Fruit fly (Drosophila melanogaster) whole organism, embryonic: ENCODE results near the gene cv-c.
A peak's percentile ranks its signal among the peaks of the same experiment; 100 is the strongest.

Experiments
- ATbp ChIP-seq: fragments of 200-800 bp; sonication (Bioruptor generic); optimal IDR thresholded peaks from 2 replicates; lab custom pipeline; 2017; ENCODE audit warnings: missing biosample characterization, mild to moderate bottlenecking, missing genetic modification characterization, missing genetic modification reagents
- Ada2b ChIP-seq: fragments of 200-800 bp; sonication (Bioruptor generic); IDR thresholded peaks from 2 replicates; pipeline ENCODE4 v1.3.6; 2022; ENCODE audit warnings: missing biosample characterization, missing genetic modification characterization
- Antp ChIP-seq: fragments of 200-800 bp; sonication (Bioruptor generic); optimal IDR thresholded peaks from 3 replicates; lab custom pipeline; 2016; ENCODE audit warnings: missing biosample characterization, missing genetic modification characterization
- Asciz ChIP-seq: fragments of 200-800 bp; sonication (Bioruptor generic); optimal IDR thresholded peaks from 2 replicates; lab custom pipeline; 2017; ENCODE audit warnings: missing biosample characterization, mild to moderate bottlenecking, missing genetic modification characterization, missing genetic modification reagents
- Atf3 ChIP-seq: fragments of 200-800 bp; sonication (Bioruptor generic); optimal IDR thresholded peaks from 3 replicates; lab custom pipeline; 2016; ENCODE audit warnings: missing biosample characterization, missing genetic modification characterization
- CG10462 ChIP-seq: fragments of 200-800 bp; sonication (Bioruptor generic); optimal IDR thresholded peaks from 2 replicates; lab custom pipeline; 2016; ENCODE audit warnings: missing biosample characterization, missing genetic modification characterization
- CG10959 ChIP-seq: fragments of 200-800 bp; sonication (Bioruptor generic); IDR thresholded peaks from 2 replicates; pipeline ENCODE4 v1.3.6; 2022; ENCODE audit warnings: missing biosample characterization, missing genetic modification characterization
- CG12236 ChIP-seq: fragments of 200-800 bp; sonication (Bioruptor generic); optimal IDR thresholded peaks from 2 replicates; lab custom pipeline; 2016; ENCODE audit warnings: missing biosample characterization, missing genetic modification characterization
- CG12744 ChIP-seq: fragments of 200-800 bp; sonication (Bioruptor generic); optimal IDR thresholded peaks from 2 replicates; lab custom pipeline; 2016; ENCODE audit warnings: missing biosample characterization, missing genetic modification characterization
- CG14050 ChIP-seq: fragments of 200-800 bp; sonication (Bioruptor generic); IDR thresholded peaks from 3 replicates; pipeline ENCODE4 v1.3.6; 2022; ENCODE audit warnings: missing biosample characterization, missing genetic modification characterization
- CG15011 ChIP-seq: fragments of 200-800 bp; sonication (Bioruptor generic); optimal IDR thresholded peaks from 3 replicates; lab custom pipeline; 2018; ENCODE audit warnings: missing biosample characterization, mild to moderate bottlenecking, missing genetic modification characterization
- CG15514 ChIP-seq: fragments of 200-800 bp; sonication (Bioruptor generic); optimal IDR thresholded peaks from 3 replicates; lab custom pipeline; 2017; ENCODE audit warnings: missing biosample characterization, missing genetic modification characterization, mild to moderate bottlenecking, moderate library complexity, missing genetic modification reagents
- CG16779 ChIP-seq: fragments of 200-800 bp; sonication (Bioruptor generic); IDR thresholded peaks from 2 replicates; pipeline ENCODE4 v1.3.6; 2022; ENCODE audit warnings: missing biosample characterization, missing genetic modification characterization
- CG16815 ChIP-seq: fragments of 200-800 bp; sonication (Bioruptor generic); optimal IDR thresholded peaks from 3 replicates; lab custom pipeline; 2017; ENCODE audit warnings: missing biosample characterization, mild to moderate bottlenecking, missing genetic modification characterization
- CG17385 ChIP-seq: fragments of 200-800 bp; sonication (Bioruptor generic); optimal IDR thresholded peaks from 3 replicates; lab custom pipeline; 2018; ENCODE audit warnings: missing biosample characterization, mild to moderate bottlenecking, missing genetic modification characterization
- CG17912 ChIP-seq: fragments of 200-800 bp; sonication (Bioruptor generic); optimal IDR thresholded peaks from 2 replicates; lab custom pipeline; 2018; ENCODE audit warnings: missing biosample characterization, mild to moderate bottlenecking, missing genetic modification characterization
- CG1832 ChIP-seq: fragments of 200-800 bp; sonication (Bioruptor generic); optimal IDR thresholded peaks from 2 replicates; lab custom pipeline; 2017; ENCODE audit warnings: missing biosample characterization, mild to moderate bottlenecking, missing genetic modification characterization, inconsistent platforms
- CG2678 ChIP-seq: fragments of 200-800 bp; sonication (Bioruptor generic); optimal IDR thresholded peaks from 3 replicates; lab custom pipeline; 2019; ENCODE audit warnings: missing biosample characterization, mild to moderate bottlenecking, missing genetic modification characterization, moderate library complexity
- CG31224 ChIP-seq: fragments of 200-800 bp; sonication (Bioruptor generic); IDR thresholded peaks from 2 replicates; pipeline ENCODE4 v1.3.6; 2022; ENCODE audit warnings: missing biosample characterization, missing genetic modification characterization
- CG33557 ChIP-seq: fragments of 200-800 bp; sonication (Bioruptor generic); optimal IDR thresholded peaks from 2 replicates; lab custom pipeline; 2019; ENCODE audit warnings: missing biosample characterization, mild to moderate bottlenecking, missing genetic modification characterization, moderate library complexity
- CG4854 ChIP-seq: fragments of 200-800 bp; sonication (Bioruptor generic); optimal IDR thresholded peaks from 2 replicates; lab custom pipeline; 2016; ENCODE audit warnings: missing biosample characterization, missing genetic modification characterization, inconsistent platforms
- CG8281 ChIP-seq: fragments of 200-800 bp; sonication (Bioruptor generic); optimal IDR thresholded peaks from 2 replicates; lab custom pipeline; 2018; ENCODE audit warnings: missing biosample characterization, mild to moderate bottlenecking, missing genetic modification characterization, moderate library complexity
- CoRest ChIP-seq: fragments of 200-800 bp; sonication (Bioruptor generic); optimal IDR thresholded peaks from 3 replicates; lab custom pipeline; 2018; ENCODE audit warnings: missing biosample characterization, mild to moderate bottlenecking, missing genetic modification characterization, moderate library complexity
- Dip2 ChIP-seq: fragments of 200-800 bp; sonication (Bioruptor generic); IDR thresholded peaks from 2 replicates; pipeline ENCODE4 v1.3.6; 2022; ENCODE audit warnings: missing biosample characterization, missing genetic modification characterization
- Drgx ChIP-seq: fragments of 200-800 bp; sonication (Bioruptor generic); IDR thresholded peaks from 2 replicates; pipeline ENCODE4 v1.3.6; 2022; ENCODE audit warnings: missing biosample characterization, missing genetic modification characterization
- Eip74EF ChIP-seq, 2 experiments: fragments of 200-800 bp in 1 of 2; fragments of >200 bp in 1 of 2; sonication (Bioruptor generic) in 1 of 2; optimal IDR thresholded peaks; 2 replicates each; lab custom pipeline; 2017 to 2019; ENCODE audit warnings: missing biosample characterization in 2 of 2, missing genetic modification characterization in 2 of 2, mild to moderate bottlenecking in 1 of 2, moderate library complexity in 1 of 2
- H15 ChIP-seq: fragments of 200-800 bp; sonication (Bioruptor generic); IDR thresholded peaks from 3 replicates; pipeline ENCODE4 v1.3.6; 2022; ENCODE audit warnings: missing biosample characterization, missing genetic modification characterization
- Hmx ChIP-seq: fragments of 200-800 bp; sonication (Bioruptor generic); optimal IDR thresholded peaks from 2 replicates; lab custom pipeline; 2016; ENCODE audit warnings: missing biosample characterization, missing genetic modification characterization
- Hr78 ChIP-seq, 2 experiments: fragments of 200-800 bp in 1 of 2; fragments of >200 bp in 1 of 2; sonication (Bioruptor generic) in 1 of 2; optimal IDR thresholded peaks; 2 replicates each; lab custom pipeline; 2017 to 2019; ENCODE audit warnings: missing biosample characterization in 2 of 2, missing genetic modification characterization in 2 of 2, mild to moderate bottlenecking in 1 of 2, moderate library complexity in 1 of 2
- MESR4 ChIP-seq: fragments of 200-800 bp; sonication (Bioruptor generic); optimal IDR thresholded peaks from 2 replicates; lab custom pipeline; 2018; ENCODE audit warnings: missing biosample characterization, mild to moderate bottlenecking, missing genetic modification characterization, moderate library complexity
- Mes4 ChIP-seq: fragments of 200-800 bp; sonication (Bioruptor generic); optimal IDR thresholded peaks from 2 replicates; lab custom pipeline; 2016; ENCODE audit warnings: missing biosample characterization, missing genetic modification characterization
- Myb ChIP-seq: fragments of 200-800 bp; sonication (Bioruptor generic); optimal IDR thresholded peaks from 2 replicates; lab custom pipeline; 2016; ENCODE audit warnings: missing biosample characterization, missing genetic modification characterization
- Opbp ChIP-seq: fragments of 200-800 bp; sonication (Bioruptor generic); IDR thresholded peaks from 3 replicates; pipeline ENCODE4 v1.3.6; 2022; ENCODE audit warnings: missing biosample characterization, missing genetic modification characterization; ENCODE audit not compliant: partially characterized antibody
- Poxn ChIP-seq: fragments of 200-800 bp; sonication (Bioruptor generic); IDR thresholded peaks from 2 replicates; pipeline ENCODE4 v1.3.6; 2022; ENCODE audit warnings: missing biosample characterization, missing genetic modification characterization
- Rfx ChIP-seq: fragments of 200-800 bp; sonication (Bioruptor generic); IDR thresholded peaks from 2 replicates; pipeline ENCODE4 v1.3.6; 2022; ENCODE audit warnings: missing biosample characterization, missing genetic modification characterization
- Ssrp ChIP-seq: fragments of 200-800 bp; sonication (Bioruptor generic); optimal IDR thresholded peaks from 2 replicates; lab custom pipeline; 2018; ENCODE audit warnings: missing biosample characterization, mild to moderate bottlenecking, missing genetic modification characterization, moderate library complexity
- aop ChIP-seq: fragments of 200-800 bp; sonication (Bioruptor generic); IDR thresholded peaks from 2 replicates; pipeline ENCODE4 v1.3.6; 2022; ENCODE audit warnings: missing biosample characterization, missing genetic modification characterization
- bbx ChIP-seq: fragments of 200-800 bp; sonication (Bioruptor generic); IDR thresholded peaks from 2 replicates; pipeline ENCODE4 v1.3.6; 2022; ENCODE audit warnings: missing biosample characterization, missing genetic modification characterization; ENCODE audit not compliant: partially characterized antibody
- cas ChIP-seq: fragments of 200-800 bp; sonication (Bioruptor generic); IDR thresholded peaks from 2 replicates; pipeline ENCODE4 v1.3.6; 2022; ENCODE audit warnings: missing biosample characterization, missing genetic modification characterization
- cwo ChIP-seq: fragments of 200-800 bp; sonication (Bioruptor generic); optimal IDR thresholded peaks from 3 replicates; lab custom pipeline; 2017; ENCODE audit warnings: missing biosample characterization, missing genetic modification characterization, mild to moderate bottlenecking, moderate library complexity, missing genetic modification reagents
- gsb-n ChIP-seq: fragments of 200-800 bp; sonication (Bioruptor generic); optimal IDR thresholded peaks from 3 replicates; lab custom pipeline; 2018; ENCODE audit warnings: missing biosample characterization, mild to moderate bottlenecking, missing genetic modification characterization
- jigr1 ChIP-seq: fragments of 200-800 bp; sonication (Bioruptor generic); IDR thresholded peaks from 3 replicates; pipeline ENCODE4 v1.3.6; 2022; ENCODE audit warnings: missing biosample characterization, missing genetic modification characterization
- jumu ChIP-seq: fragments of 200-800 bp; sonication (Bioruptor generic); optimal IDR thresholded peaks from 3 replicates; lab custom pipeline; 2016; ENCODE audit warnings: missing biosample characterization, missing genetic modification characterization
- kay ChIP-seq: fragments of 200-800 bp; sonication (Bioruptor generic); optimal IDR thresholded peaks from 2 replicates; lab custom pipeline; 2016; ENCODE audit warnings: missing biosample characterization, missing genetic modification characterization
- lmd ChIP-seq: fragments of 200-800 bp; sonication (Bioruptor generic); IDR thresholded peaks from 2 replicates; pipeline ENCODE4 v1.3.6; 2022; ENCODE audit warnings: missing biosample characterization, missing genetic modification characterization
- ranshi ChIP-seq: fragments of 200-800 bp; sonication (Bioruptor generic); IDR thresholded peaks from 2 replicates; pipeline ENCODE4 v1.3.6; 2022; ENCODE audit warnings: missing biosample characterization, missing genetic modification characterization
- row ChIP-seq: fragments of 200-800 bp; sonication (Bioruptor generic); IDR thresholded peaks from 3 replicates; pipeline ENCODE4 v1.3.6; 2022; ENCODE audit warnings: missing biosample characterization, missing genetic modification characterization
- trh ChIP-seq: fragments of 200-800 bp; sonication (Bioruptor generic); optimal IDR thresholded peaks from 2 replicates; lab custom pipeline; 2016; ENCODE audit warnings: missing biosample characterization, missing genetic modification characterization
- unc-4 ChIP-seq: fragments of 200-800 bp; sonication (Bioruptor generic); IDR thresholded peaks from 2 replicates; pipeline ENCODE4 v1.3.6; 2022; ENCODE audit warnings: missing biosample characterization, missing genetic modification characterization; ENCODE audit not compliant: partially characterized antibody
- wek ChIP-seq: fragments of 200-800 bp; sonication (Bioruptor generic); optimal IDR thresholded peaks from 3 replicates; lab custom pipeline; 2018; ENCODE audit warnings: missing biosample characterization, mild to moderate bottlenecking, missing genetic modification characterization, moderate library complexity

Gene cv-c

dm6 chr3R:14353733-14354152 lies 127.8 kb downstream of the cv-c start (continued):
- TF ChIP-seq Antp (GFP tag; lab: Kevin White, UChicago) (no peak), Hr78 (GFP tag; optimal IDR thresholded peaks at IDR 0.05; lab: Kevin White, UChicago) (peak in 1 of 2 experiments; percentile 27), MESR4 (GFP tag; lab: Kevin White, UChicago) (no peak), Dip2 (GFP tag; lab: Robert Waterston, UW) (no peak), CG17385 (GFP tag; lab: Kevin White, UChicago) (peak; percentile 55), Mes4 (GFP tag; lab: Kevin White, UChicago) (no peak), Eip74EF (GFP tag; optimal IDR thresholded peaks at IDR 0.05; lab: Kevin White, UChicago) (peak in 1 of 2 experiments; percentile 21), Ada2b (GFP tag; lab: Robert Waterston, UW) (no peak; the same call in none of the 2 replicates), Hmx (GFP tag; lab: Kevin White, UChicago) (no peak), CG10462 (peak; percentile 20), Drgx (GFP tag; lab: Robert Waterston, UW) (peak; percentile 86), CoRest (tag; lab: Kevin White, UChicago) (peak; percentile 77), Ssrp (tag; lab: Kevin White, UChicago) (peak; percentile 65), CG33557 (no peak), kay (GFP tag; lab: Kevin White, UChicago) (no peak), H15 (GFP tag; lab: Robert Waterston, UW) (peak; percentile 30; the same call in 1 of the 3 replicates), Atf3 (no peak), CG15011 (peak; percentile 69), CG31224 (no peak), wek (GFP tag; lab: Kevin White, UChicago) (no peak), CG12236 (GFP tag; lab: Kevin White, UChicago) (no peak), CG15514 (GFP tag; lab: Kevin White, UChicago) (peak; percentile 62), jigr1 (GFP tag; lab: Robert Waterston, UW) (0 out of 3 replicates have a peak, but pooled peaks have one; percentile 28), Myb (GFP tag; lab: Kevin White, UChicago) (no peak), CG14050 (GFP tag; lab: Robert Waterston, UW) (peak; percentile 45), bbx (GFP tag; lab: Robert Waterston, UW) (no peak), jumu (no peak), CG17912 (GFP tag; lab: Kevin White, UChicago) (no peak), CG8281 (tag; lab: Kevin White, UChicago) (peak; percentile 36), aop (GFP tag; lab: Robert Waterston, UW) (no peak), Rfx (peak; percentile 67), ATbp (GFP tag; lab: Kevin White, UChicago) (peak; percentile 75), CG10959 (GFP tag; lab: Robert Waterston, UW) (no peak), CG2678 (tag; lab: Kevin White, UChicago) (peak; percentile 89), CG12744 (GFP tag; lab: Kevin White, UChicago) (no peak), cas (GFP tag; lab: Robert Waterston, UW) (no peak), unc-4 (no peak), cwo (GFP tag; lab: Kevin White, UChicago) (peak; percentile 77), CG1832 (GFP tag; lab: Kevin White, UChicago) (no peak), CG4854 (GFP tag; lab: Kevin White, UChicago) (peak; percentile 4), CG16779 (no peak), CG16815 (peak; percentile 39), row (peak; percentile 58), ranshi (GFP tag; lab: Robert Waterston, UW) (peak; percentile 54), Poxn (GFP tag; lab: Robert Waterston, UW) (no peak), Opbp (GFP tag; lab: Robert Waterston, UW) (no peak), trh (GFP tag; lab: Kevin White, UChicago) (no peak), Asciz (GFP tag; lab: Kevin White, UChicago) (peak; percentile 85), lmd (GFP tag; lab: Robert Waterston, UW) (peak; percentile 70), gsb-n (tag; lab: Kevin White, UChicago) (peak; percentile 64)
